Fruit fly (Drosophila melanogaster): ENCODE results near the gene eIF5B.
A peak's percentile ranks its signal among the peaks of the same experiment; 100 is the strongest.

eIF5B gene

DNA sequence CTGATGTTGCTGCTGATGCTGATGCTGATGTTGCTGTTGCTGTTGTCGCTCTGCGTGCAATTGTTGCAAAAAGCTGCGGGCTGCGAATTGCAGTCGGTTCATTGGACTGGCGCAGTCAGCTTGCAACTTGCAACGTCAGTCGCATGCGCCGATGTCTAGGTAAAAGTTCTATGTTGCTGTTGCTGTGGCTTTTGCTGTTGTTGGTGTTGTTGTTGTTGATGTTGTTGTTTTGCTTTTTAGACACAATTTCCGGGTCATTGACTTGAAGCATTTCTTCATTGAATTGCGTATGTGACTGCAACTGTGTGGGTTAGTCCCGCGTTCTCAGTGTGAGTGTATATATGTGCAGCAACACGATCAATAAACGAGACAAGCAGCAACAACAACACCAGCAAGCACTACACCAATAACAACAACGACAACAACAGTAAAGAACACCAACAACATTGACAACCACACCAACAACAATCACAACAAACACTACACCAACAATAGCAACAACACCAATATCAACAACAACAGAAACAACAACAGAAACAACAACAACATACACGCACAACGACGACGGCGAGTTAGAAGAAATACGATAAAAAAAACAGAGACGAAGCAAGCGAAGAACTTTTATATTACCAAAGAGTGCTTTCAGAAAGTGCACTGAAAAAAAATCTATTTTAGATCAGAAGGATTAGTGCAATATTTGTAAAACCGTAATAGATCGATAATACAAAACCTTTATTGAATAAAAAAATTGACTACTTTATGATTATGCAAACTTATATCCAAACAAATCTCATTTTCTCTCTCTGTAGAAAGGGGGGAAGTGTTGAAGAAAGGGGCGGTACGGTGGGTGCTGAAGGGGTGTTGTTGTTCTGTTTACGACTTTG is 66.6 kb downstream of the eIF5B start (continued):
- TF ChIP-seq CG31441 (GFP tag; IDR thresholded peaks at IDR 0.05) = peak; percentile 93
- peak; percentile 89 for TF ChIP-seq gem (tag; optimal IDR thresholded peaks at IDR 0.05)
- peak in 1 of 2 experiments; percentile 85 for TF ChIP-seq Eip74EF (GFP tag; optimal IDR thresholded peaks at IDR 0.05)
- TF ChIP-seq chinmo (GFP tag; IDR thresholded peaks at IDR 0.05; ENCODE audit: partially characterized antibody) = no peak
- TF ChIP-seq Mes4 (GFP tag; optimal IDR thresholded peaks at IDR 0.05) = no peak
- TF ChIP-seq CG7786 (GFP tag; optimal IDR thresholded peaks at IDR 0.05) = no peak
- TF ChIP-seq sim (GFP tag; IDR thresholded peaks at IDR 0.05) = peak; percentile 87
- TF ChIP-seq CG15696 (tag; optimal IDR thresholded peaks at IDR 0.05) = no peak
- TF ChIP-seq CG4328 (GFP tag; optimal IDR thresholded peaks at IDR 0.05) = peak; percentile 78
- peak; percentile 58 for TF ChIP-seq gt (GFP tag; IDR thresholded peaks at IDR 0.05)
- TF ChIP-seq peb (GFP tag; IDR thresholded peaks at IDR 0.05) = peak; percentile 80
- TF ChIP-seq CG7556 (GFP tag; optimal IDR thresholded peaks at IDR 0.05) = peak; percentile 86
- no peak; the same call in none of the 3 replicates for TF ChIP-seq CG11093 (GFP tag; IDR thresholded peaks at IDR 0.05)
- TF ChIP-seq CG9215 (GFP tag; IDR thresholded peaks at IDR 0.05) = peak; percentile 12; the same call in 1 of the 2 replicates
- no peak for TF ChIP-seq hkb (optimal IDR thresholded peaks at IDR 0.05)
- peak; percentile 69 for TF ChIP-seq hkb (GFP tag; IDR thresholded peaks at IDR 0.05)
- TF ChIP-seq CG18764 (GFP tag; optimal IDR thresholded peaks at IDR 0.05) = peak; percentile 65
- TF ChIP-seq row (GFP tag; IDR thresholded peaks at IDR 0.05) = peak; percentile 81; the same call in 2 of the 3 replicates
- TF ChIP-seq Camta (GFP tag; optimal IDR thresholded peaks at IDR 0.05) = no peak
- TF ChIP-seq gro (GFP tag; optimal IDR thresholded peaks at IDR 0.05) = no peak
- peak; percentile 68 for TF ChIP-seq danr (GFP tag; IDR thresholded peaks at IDR 0.05)
- TF ChIP-seq Ptx1 (GFP tag; IDR thresholded peaks at IDR 0.05) = peak; percentile 86
- peak; percentile 72 for TF ChIP-seq unpg (GFP tag; optimal IDR thresholded peaks at IDR 0.05)
- TF ChIP-seq Myb (GFP tag; optimal IDR thresholded peaks at IDR 0.05) = peak; percentile 26
- TF ChIP-seq nom (GFP tag; optimal IDR thresholded peaks at IDR 0.05) = peak; percentile 89
- TF ChIP-seq CG11723 (GFP tag; optimal IDR thresholded peaks at IDR 0.05) = peak; percentile 64
- TF ChIP-seq CG11398 (GFP tag; optimal IDR thresholded peaks at IDR 0.05) = no peak
- TF ChIP-seq lola (GFP tag; optimal IDR thresholded peaks at IDR 0.05) = peak in 1 of 3 experiments; percentile 96
- peak; percentile 87 for TF ChIP-seq Awh (GFP tag; IDR thresholded peaks at IDR 0.05)
- TF ChIP-seq CG10274 (GFP tag; optimal IDR thresholded peaks at IDR 0.05) = no peak
- TF ChIP-seq Optix (GFP tag; IDR thresholded peaks at IDR 0.05) = no peak
- TF ChIP-seq sug (tag; optimal IDR thresholded peaks at IDR 0.05) = peak; percentile 45
- no peak for TF ChIP-seq yki (optimal IDR thresholded peaks at IDR 0.05)
- TF ChIP-seq CG2202 (tag; optimal IDR thresholded peaks at IDR 0.05) = no peak
- peak; percentile 92 for TF ChIP-seq phol (tag; optimal IDR thresholded peaks at IDR 0.05)
- no peak for TF ChIP-seq CrebB (tag; optimal IDR thresholded peaks at IDR 0.05)
- TF ChIP-seq B-H2 (GFP tag; optimal IDR thresholded peaks at IDR 0.05) = no peak
- peak; percentile 96 for TF ChIP-seq CG10979 (tag; optimal IDR thresholded peaks at IDR 0.05)
- peak; percentile 89 for TF ChIP-seq CG17829 (tag; optimal IDR thresholded peaks at IDR 0.05)
- TF ChIP-seq klu (GFP tag; IDR thresholded peaks at IDR 0.05) = no peak; the same call in 1 of the 2 replicates
- TF ChIP-seq ems (GFP tag; optimal IDR thresholded peaks at IDR 0.05) = no peak
- TF ChIP-seq CG7745 (tag; optimal IDR thresholded peaks at IDR 0.05) = no peak
- peak; percentile 62 for TF ChIP-seq tap (tag; optimal IDR thresholded peaks at IDR 0.05)
- no peak for TF ChIP-seq Abd-B (GFP tag; optimal IDR thresholded peaks at IDR 0.05)
- TF ChIP-seq pfk (GFP tag; optimal IDR thresholded peaks at IDR 0.05) = no peak
- peak; percentile 21 for TF ChIP-seq B-H1 (GFP tag; IDR thresholded peaks at IDR 0.05)
- peak; percentile 68 for TF ChIP-seq Mrtf (GFP tag; IDR thresholded peaks at IDR 0.05)
- TF ChIP-seq YL-1 (GFP tag; optimal IDR thresholded peaks at IDR 0.05) = peak; percentile 25
- TF ChIP-seq H2.0 (GFP tag; IDR thresholded peaks at IDR 0.05) = peak; percentile 88
